Fruit fly (Drosophila melanogaster): ENCODE measurements around the gene mkg-p.

The mkg-p gene

dm6 chr3L:8449800-8450690 lies 45.0 kb upstream of the mkg-p start, which contains the start of gene Gug (continued):
- TF ChIP-seq CG14050 (GFP tag; IDR thresholded peaks at IDR 0.05) (no peak), Awh (GFP tag; IDR thresholded peaks at IDR 0.05) (peak; percentile 14; the same call in 1 of the 2 replicates), H2.0 (GFP tag; IDR thresholded peaks at IDR 0.05) (no peak), otp (GFP tag; IDR thresholded peaks at IDR 0.05) (no peak), Drgx (GFP tag; IDR thresholded peaks at IDR 0.05) (peak; percentile 96), ci (GFP tag; IDR thresholded peaks at IDR 0.05) (peak; percentile 16; the same call in 1 of the 3 replicates), Lhr (GFP tag; optimal IDR thresholded peaks at IDR 0.05) (peak; percentile 42), nom (GFP tag; optimal IDR thresholded peaks at IDR 0.05) (peak; percentile 100), CG11085 (GFP tag; IDR thresholded peaks at IDR 0.05) (0 out of 2 replicates have a peak, but pooled peaks have one; percentile 10), CG1603 (tag; optimal IDR thresholded peaks at IDR 0.05) (peak; percentile 40), CG3065 (GFP tag; optimal IDR thresholded peaks at IDR 0.05) (no peak), Meics (GFP tag; optimal IDR thresholded peaks at IDR 0.05) (no peak), sima (GFP tag; optimal IDR thresholded peaks at IDR 0.05) (no peak), CG18599 (GFP tag; optimal IDR thresholded peaks at IDR 0.05) (peak; percentile 13), CG9437 (GFP tag; optimal IDR thresholded peaks at IDR 0.05) (no peak), Gug (GFP tag; IDR thresholded peaks at IDR 0.05) (peak; percentile 64), Hand (GFP tag; optimal IDR thresholded peaks at IDR 0.05) (peak; percentile 2), amos (GFP tag; IDR thresholded peaks at IDR 0.05; ENCODE audit: partially characterized antibody) (peak; percentile 13), CG9797 (GFP tag; optimal IDR thresholded peaks at IDR 0.05) (peak; percentile 84), nmo (GFP tag; optimal IDR thresholded peaks at IDR 0.05) (peak; percentile 65), CG10147 (GFP tag; optimal IDR thresholded peaks at IDR 0.05) (no peak), ro (GFP tag; IDR thresholded peaks at IDR 0.05) (no peak), CG4730 (GFP tag; IDR thresholded peaks at IDR 0.05) (no peak), CG9727 (GFP tag; optimal IDR thresholded peaks at IDR 0.05) (no peak), NFAT (GFP tag; IDR thresholded peaks at IDR 0.05) (peak; percentile 24; the same call in 1 of the 2 replicates), CG13123 (GFP tag; optimal IDR thresholded peaks at IDR 0.05) (no peak), BEAF-32 (GFP tag; optimal IDR thresholded peaks at IDR 0.05) (no peak), vvl (GFP tag; IDR thresholded peaks at IDR 0.05) (peak; percentile 20), CG7271 (tag; optimal IDR thresholded peaks at IDR 0.05) (no peak), Chrac-16 (GFP tag; optimal IDR thresholded peaks at IDR 0.05) (no peak), CG42726 (GFP tag; IDR thresholded peaks at IDR 0.05; ENCODE audit: partially characterized antibody) (peak; percentile 11; the same call in 1 of the 2 replicates), row (GFP tag; IDR thresholded peaks at IDR 0.05) (peak; percentile 41; the same call in 2 of the 3 replicates), pnt (GFP tag; optimal IDR thresholded peaks at IDR 0.05) (no peak), klu (GFP tag; IDR thresholded peaks at IDR 0.05) (no peak), hkb (optimal IDR thresholded peaks at IDR 0.05) (peak; percentile 22), hkb (GFP tag; IDR thresholded peaks at IDR 0.05) (no peak), Stat92E (GFP tag; optimal IDR thresholded peaks at IDR 0.05) (peak in 1 of 3 experiments; percentile 53), bab2 (GFP tag; optimal IDR thresholded peaks at IDR 0.05) (no peak), CG4854 (GFP tag; optimal IDR thresholded peaks at IDR 0.05) (no peak), CG11504 (tag; optimal IDR thresholded peaks at IDR 0.05) (peak; percentile 35), CG33557 (GFP tag; optimal IDR thresholded peaks at IDR 0.05) (peak; percentile 34), fd3F (GFP tag; optimal IDR thresholded peaks at IDR 0.05) (no peak), CG6254 (GFP tag; optimal IDR thresholded peaks at IDR 0.05) (no peak), Med (GFP tag) (peak; percentile 76), CG2889 (GFP tag; IDR thresholded peaks at IDR 0.05) (no peak), Max (GFP tag; optimal IDR thresholded peaks at IDR 0.05) (no peak), CG34422 (GFP tag; IDR thresholded peaks at IDR 0.05) (peak; percentile 57; the same call in 2 of the 3 replicates), gfzf (GFP tag; optimal IDR thresholded peaks at IDR 0.05) (peak; percentile 90)

Measured in whole organism, embryonic.